Fruit fly (Drosophila melanogaster) whole organism, embryonic: Measurements from ENCODE around the gene CG43218.

Source experiments
- ATbp ChIP-seq: fragments of 200-800 bp; sonication (Bioruptor generic); optimal IDR thresholded peaks from 2 replicates; lab custom pipeline; 2017; ENCODE audit warnings: missing biosample characterization, mild to moderate bottlenecking, missing genetic modification characterization, missing genetic modification reagents
- Ada2b ChIP-seq: fragments of 200-800 bp; sonication (Bioruptor generic); IDR thresholded peaks from 2 replicates; pipeline ENCODE4 v1.3.6; 2022; ENCODE audit warnings: missing biosample characterization, missing genetic modification characterization
- BtbVII ChIP-seq: fragments of 200-800 bp; sonication (Bioruptor generic); optimal IDR thresholded peaks from 3 replicates; lab custom pipeline; 2017; ENCODE audit warnings: missing biosample characterization, mild to moderate bottlenecking, missing genetic modification characterization
- CG10366 ChIP-seq: fragments of 200-800 bp; sonication (Bioruptor generic); IDR thresholded peaks from 2 replicates; pipeline ENCODE4 v1.3.6; 2022; ENCODE audit warnings: missing biosample characterization, missing genetic modification characterization
- CG10565 ChIP-seq: fragments of 200-800 bp; sonication (Bioruptor generic); optimal IDR thresholded peaks from 3 replicates; lab custom pipeline; 2016; ENCODE audit warnings: missing biosample characterization, mild to moderate bottlenecking, missing genetic modification characterization
- CG11247 ChIP-seq: fragments of 200-800 bp; sonication (Bioruptor generic); IDR thresholded peaks from 2 replicates; pipeline ENCODE4 v1.3.6; 2022; ENCODE audit warnings: missing biosample characterization, missing genetic modification characterization
- CG11696 ChIP-seq: fragments of 200-800 bp; sonication (Bioruptor generic); IDR thresholded peaks from 2 replicates; pipeline ENCODE4 v1.3.6; 2022; ENCODE audit warnings: missing biosample characterization, missing genetic modification characterization
- CG12299 ChIP-seq: fragments of 200-800 bp; sonication (Bioruptor generic); optimal IDR thresholded peaks from 2 replicates; lab custom pipeline; 2018; ENCODE audit warnings: missing biosample characterization, mild to moderate bottlenecking, missing genetic modification characterization
- CG13123 ChIP-seq: fragments of 200-800 bp; sonication (Bioruptor generic); optimal IDR thresholded peaks from 2 replicates; lab custom pipeline; 2016; ENCODE audit warnings: missing biosample characterization, missing genetic modification characterization
- CG16815 ChIP-seq: fragments of 200-800 bp; sonication (Bioruptor generic); optimal IDR thresholded peaks from 3 replicates; lab custom pipeline; 2017; ENCODE audit warnings: missing biosample characterization, mild to moderate bottlenecking, missing genetic modification characterization
- CG17568 ChIP-seq: fragments of 200-800 bp; sonication (Bioruptor generic); optimal IDR thresholded peaks from 2 replicates; lab custom pipeline; 2018; ENCODE audit warnings: missing biosample characterization, mild to moderate bottlenecking, missing genetic modification characterization, moderate library complexity
- CG17612 ChIP-seq: fragments of 200-800 bp; sonication (Bioruptor generic); IDR thresholded peaks from 2 replicates; pipeline ENCODE4 v1.3.6; 2022; ENCODE audit warnings: missing biosample characterization, missing genetic modification characterization
- CG2875 ChIP-seq: fragments of 200-800 bp; sonication (Bioruptor generic); optimal IDR thresholded peaks from 2 replicates; lab custom pipeline; 2017; ENCODE audit warnings: missing biosample characterization, mild to moderate bottlenecking, missing genetic modification characterization, missing genetic modification reagents
- CG4424 ChIP-seq: fragments of 200-800 bp; sonication (Bioruptor generic); optimal IDR thresholded peaks from 3 replicates; lab custom pipeline; 2016; ENCODE audit warnings: missing biosample characterization, missing genetic modification characterization
- CG6272 ChIP-seq: fragments of 200-800 bp; sonication (Bioruptor generic); IDR thresholded peaks from 2 replicates; pipeline ENCODE4 v1.3.6; 2022; ENCODE audit warnings: missing biosample characterization, missing genetic modification characterization
- CG7786 ChIP-seq: fragments of 200-800 bp; sonication (Bioruptor generic); optimal IDR thresholded peaks from 2 replicates; lab custom pipeline; 2016; ENCODE audit warnings: missing biosample characterization, missing genetic modification characterization
- CG8478 ChIP-seq: fragments of >200 bp; optimal IDR thresholded peaks from 2 replicates; lab custom pipeline; 2018
- CG9817 ChIP-seq: fragments of 200-800 bp; sonication (Bioruptor generic); optimal IDR thresholded peaks from 2 replicates; lab custom pipeline; 2018; ENCODE audit warnings: missing biosample characterization, mild to moderate bottlenecking, missing genetic modification characterization, moderate library complexity
- Camta ChIP-seq: fragments of 200-800 bp; sonication (Bioruptor generic); optimal IDR thresholded peaks from 2 replicates; lab custom pipeline; 2016; ENCODE audit warnings: missing biosample characterization, missing genetic modification characterization
- Chrac-16 ChIP-seq: fragments of 200-800 bp; sonication (Bioruptor generic); optimal IDR thresholded peaks from 3 replicates; lab custom pipeline; 2016; ENCODE audit warnings: missing biosample characterization, missing genetic modification characterization
- CoRest ChIP-seq: fragments of 200-800 bp; sonication (Bioruptor generic); optimal IDR thresholded peaks from 3 replicates; lab custom pipeline; 2018; ENCODE audit warnings: missing biosample characterization, mild to moderate bottlenecking, missing genetic modification characterization, moderate library complexity
- Ets97D ChIP-seq: fragments of 200-800 bp; sonication (Bioruptor generic); optimal IDR thresholded peaks from 3 replicates; lab custom pipeline; 2016; ENCODE audit warnings: missing biosample characterization, missing genetic modification characterization
- H2.0 ChIP-seq: fragments of 200-800 bp; sonication (Bioruptor generic); IDR thresholded peaks from 2 replicates; pipeline ENCODE4 v1.3.6; 2022; ENCODE audit warnings: missing biosample characterization, missing genetic modification characterization
- HmgZ ChIP-seq: fragments of 200-800 bp; sonication (Bioruptor generic); optimal IDR thresholded peaks from 2 replicates; lab custom pipeline; 2018; ENCODE audit warnings: missing biosample characterization, mild to moderate bottlenecking, missing genetic modification characterization
- Hmx ChIP-seq: fragments of 200-800 bp; sonication (Bioruptor generic); optimal IDR thresholded peaks from 2 replicates; lab custom pipeline; 2016; ENCODE audit warnings: missing biosample characterization, missing genetic modification characterization
- Hr39 ChIP-seq: fragments of >200 bp; optimal IDR thresholded peaks from 2 replicates; lab custom pipeline; 2017
- Hr78 ChIP-seq, 2 experiments: fragments of 200-800 bp in 1 of 2; fragments of >200 bp in 1 of 2; sonication (Bioruptor generic) in 1 of 2; optimal IDR thresholded peaks; 2 replicates each; lab custom pipeline; 2017 to 2019; ENCODE audit warnings: missing biosample characterization in 2 of 2, missing genetic modification characterization in 2 of 2, mild to moderate bottlenecking in 1 of 2, moderate library complexity in 1 of 2
- Ravus ChIP-seq: fragments of 200-800 bp; sonication (Bioruptor generic); IDR thresholded peaks from 2 replicates; pipeline ENCODE4 v1.3.6; 2022; ENCODE audit warnings: missing biosample characterization, missing genetic modification characterization
- Rfx ChIP-seq: fragments of 200-800 bp; sonication (Bioruptor generic); IDR thresholded peaks from 2 replicates; pipeline ENCODE4 v1.3.6; 2022; ENCODE audit warnings: missing biosample characterization, missing genetic modification characterization
- Sox100B ChIP-seq: fragments of 200-800 bp; sonication (Bioruptor generic); optimal IDR thresholded peaks from 3 replicates; lab custom pipeline; 2018; ENCODE audit warnings: missing biosample characterization, mild to moderate bottlenecking, missing genetic modification characterization
- abd-A ChIP-seq: fragments of 200-800 bp; sonication (Bioruptor generic); optimal IDR thresholded peaks from 3 replicates; lab custom pipeline; 2019; ENCODE audit warnings: missing biosample characterization, mild to moderate bottlenecking, missing genetic modification characterization, moderate library complexity
- cato ChIP-seq: fragments of 200-800 bp; sonication (Bioruptor generic); optimal IDR thresholded peaks from 2 replicates; lab custom pipeline; 2016; ENCODE audit warnings: missing biosample characterization, missing genetic modification characterization, borderline replicate concordance
- da ChIP-seq: fragments of 200-800 bp; sonication (Bioruptor generic); optimal IDR thresholded peaks from 2 replicates; lab custom pipeline; 2016; ENCODE audit warnings: missing biosample characterization, missing genetic modification characterization
- danr ChIP-seq: fragments of 200-800 bp; sonication (Bioruptor generic); IDR thresholded peaks from 2 replicates; pipeline ENCODE4 v1.3.6; 2022; ENCODE audit warnings: missing biosample characterization, missing genetic modification characterization
- eve ChIP-seq, 2 experiments: fragments of >200 bp; optimal IDR thresholded peaks; 2 replicates each; lab custom pipeline; 2017; ENCODE audit warnings: missing biosample characterization in 2 of 2, missing genetic modification characterization in 2 of 2
- grn ChIP-seq: fragments of 200-800 bp; sonication (Bioruptor generic); optimal IDR thresholded peaks from 3 replicates; lab custom pipeline; 2017; ENCODE audit warnings: missing biosample characterization, missing genetic modification characterization
- hb ChIP-seq: fragments of 200-800 bp; sonication (Bioruptor generic); IDR thresholded peaks from 3 replicates; pipeline ENCODE4 v1.3.6; 2022; ENCODE audit warnings: missing biosample characterization, missing genetic modification characterization; ENCODE audit not compliant: partially characterized antibody
- hth ChIP-seq: fragments of >200 bp; optimal IDR thresholded peaks from 2 replicates; lab custom pipeline; 2017; ENCODE audit warnings: inconsistent platforms
- jigr1 ChIP-seq: fragments of 200-800 bp; sonication (Bioruptor generic); IDR thresholded peaks from 3 replicates; pipeline ENCODE4 v1.3.6; 2022; ENCODE audit warnings: missing biosample characterization, missing genetic modification characterization
- knrl ChIP-seq: fragments of 200-800 bp; sonication (Bioruptor generic); IDR thresholded peaks from 3 replicates; pipeline ENCODE4 v1.3.6; 2022; ENCODE audit warnings: missing biosample characterization, missing genetic modification characterization; ENCODE audit not compliant: partially characterized antibody
- lola ChIP-seq, 3 experiments: fragments of >200 bp in 2 of 3; fragments of 200-800 bp in 1 of 3; sonication (Bioruptor generic) in 1 of 3; optimal IDR thresholded peaks; 2 replicates each; lab custom pipeline; 2017 to 2019; ENCODE audit warnings: missing biosample characterization in 3 of 3, missing genetic modification characterization in 3 of 3, mild to moderate bottlenecking in 1 of 3, moderate library complexity in 1 of 3
- maf-S ChIP-seq: fragments of 200-800 bp; sonication (Bioruptor generic); optimal IDR thresholded peaks from 2 replicates; lab custom pipeline; 2016; ENCODE audit warnings: missing biosample characterization, missing genetic modification characterization
- nerfin-2 ChIP-seq: fragments of 200-800 bp; sonication (Bioruptor generic); IDR thresholded peaks from 2 replicates; pipeline ENCODE4 v1.3.6; 2022; ENCODE audit warnings: missing biosample characterization, missing genetic modification characterization; ENCODE audit not compliant: partially characterized antibody
- onecut ChIP-seq: fragments of 200-800 bp; sonication (Bioruptor generic); IDR thresholded peaks from 2 replicates; pipeline ENCODE4 v1.3.6; 2022; ENCODE audit warnings: missing biosample characterization, missing genetic modification characterization
- prd ChIP-seq, 3 experiments: fragments of >200 bp in 2 of 3; fragments of 200-800 bp in 1 of 3; sonication (Bioruptor generic) in 1 of 3; optimal IDR thresholded peaks in 2 of 3; IDR thresholded peaks in 1 of 3; 2 replicates in 2 of 3; 3 replicates in 1 of 3; pipeline versions ENCODE4 v1.3.6 to Lab custom; 2017 to 2022; ENCODE audit warnings: missing biosample characterization in 1 of 3, missing genetic modification characterization in 1 of 3
- pum ChIP-seq: fragments of 200-800 bp; sonication (Bioruptor generic); optimal IDR thresholded peaks from 2 replicates; lab custom pipeline; 2016; ENCODE audit warnings: missing biosample characterization, missing genetic modification characterization
- sens ChIP-seq: fragments of 200-800 bp; sonication (Bioruptor generic); peaks from one replicate; lab custom pipeline; 2016; ENCODE audit warnings: missing biosample characterization, missing genetic modification characterization
- seq ChIP-seq: fragments of 200-800 bp; sonication (Bioruptor generic); IDR thresholded peaks from 2 replicates; pipeline ENCODE4 v1.3.6; 2022; ENCODE audit warnings: missing biosample characterization, missing genetic modification characterization
- tio ChIP-seq: fragments of 200-800 bp; sonication (Bioruptor generic); optimal IDR thresholded peaks from 2 replicates; lab custom pipeline; 2017; ENCODE audit warnings: missing biosample characterization, missing genetic modification characterization, inconsistent platforms
- trh ChIP-seq: fragments of 200-800 bp; sonication (Bioruptor generic); optimal IDR thresholded peaks from 2 replicates; lab custom pipeline; 2016; ENCODE audit warnings: missing biosample characterization, missing genetic modification characterization
- twi ChIP-seq: fragments of 200-800 bp; optimal IDR thresholded peaks from 2 replicates; lab custom pipeline; 2019; ENCODE audit warnings: missing biosample characterization, mild to moderate bottlenecking, missing genetic modification characterization, moderate library complexity
- zen ChIP-seq: fragments of 200-800 bp; sonication (Bioruptor generic); optimal IDR thresholded peaks from 3 replicates; lab custom pipeline; 2018; ENCODE audit warnings: missing biosample characterization, mild to moderate bottlenecking, missing genetic modification characterization, moderate library complexity

Gene CG43218

dm6 chr3L:21251381-21251780, 6.4 kb upstream of the CG43218 start (continued):
- TF ChIP-seq nerfin-2 (GFP tag; lab: Robert Waterston, UW) (no peak), CG11696 (peak; percentile 83), prd (optimal IDR thresholded peaks at IDR 0.05; lab: Kevin White, UChicago) (no peak), prd (GFP tag; IDR thresholded peaks at IDR 0.05; lab: Robert Waterston, UW) (peak; percentile 43; the same call in 1 of the 3 replicates), BtbVII (GFP tag; lab: Kevin White, UChicago) (no peak), hth (lab: Kevin White, UChicago) (no peak), CG10565 (no peak), abd-A (tag; lab: Kevin White, UChicago) (peak; percentile 71), knrl (GFP tag; lab: Robert Waterston, UW) (no peak), zen (tag; lab: Kevin White, UChicago) (no peak), CG10366 (GFP tag; lab: Robert Waterston, UW) (0 out of 2 replicates have a peak, but pooled peaks have one; percentile 18), pum (GFP tag; lab: Kevin White, UChicago) (no peak), eve (GFP tag; optimal IDR thresholded peaks at IDR 0.05; lab: Kevin White, UChicago) (no peak), Ravus (no peak), CG8478 (lab: Kevin White, UChicago) (no peak), CG11247 (GFP tag; lab: Robert Waterston, UW) (no peak; the same call in 1 of the 2 replicates), sens (peak; percentile 73), lola (GFP tag; optimal IDR thresholded peaks at IDR 0.05; lab: Kevin White, UChicago) (no peak), Ada2b (GFP tag; lab: Robert Waterston, UW) (no peak), hb (no peak), grn (no peak), CG16815 (GFP tag; lab: Kevin White, UChicago) (no peak), CG12299 (tag; lab: Kevin White, UChicago) (no peak), Sox100B (GFP tag; lab: Kevin White, UChicago) (no peak), twi (tag; lab: Kevin White, UChicago) (no peak), CG17568 (no peak), Rfx (peak; percentile 31; the same call in 1 of the 2 replicates), da (GFP tag; lab: Kevin White, UChicago) (no peak), HmgZ (tag; lab: Kevin White, UChicago) (no peak), maf-S (GFP tag; lab: Kevin White, UChicago) (no peak), Chrac-16 (GFP tag; lab: Kevin White, UChicago) (no peak), CG7786 (GFP tag; lab: Kevin White, UChicago) (no peak), Hr39 (lab: Kevin White, UChicago) (no peak), CG9817 (tag; lab: Kevin White, UChicago) (no peak), jigr1 (GFP tag; lab: Robert Waterston, UW) (no peak), ATbp (no peak), Camta (GFP tag; lab: Kevin White, UChicago) (no peak), CG6272 (no peak), CG2875 (GFP tag; lab: Kevin White, UChicago) (no peak), Ets97D (GFP tag; lab: Kevin White, UChicago) (no peak), Hr78 (GFP tag; optimal IDR thresholded peaks at IDR 0.05; lab: Kevin White, UChicago) (no peak), CG17612 (no peak), CG13123 (GFP tag; lab: Kevin White, UChicago) (no peak), CoRest (tag; lab: Kevin White, UChicago) (no peak), H2.0 (GFP tag; lab: Robert Waterston, UW) (peak; percentile 38; the same call in 1 of the 2 replicates), Hmx (no peak), seq (GFP tag; lab: Robert Waterston, UW) (peak; percentile 38; the same call in 1 of the 2 replicates), onecut (GFP tag; lab: Robert Waterston, UW) (0 out of 2 replicates have a peak, but pooled peaks have one; percentile 7), tio (GFP tag; lab: Kevin White, UChicago) (no peak), trh (GFP tag; lab: Kevin White, UChicago) (no peak), danr (GFP tag; lab: Robert Waterston, UW) (no peak), CG4424 (GFP tag; lab: Kevin White, UChicago) (no peak), cato (GFP tag; lab: Kevin White, UChicago) (no peak)
